Fruit fly (Drosophila melanogaster) whole organism, embryonic: ENCODE results near the gene CHES-1-like.

ENCODE experiments used
- Abd-B ChIP-seq: fragments of 200-800 bp; sonication (Bioruptor generic); optimal IDR thresholded peaks from 2 replicates; lab custom pipeline; 2018; ENCODE audit warnings: missing biosample characterization, mild to moderate bottlenecking, missing genetic modification characterization, moderate library complexity
- Atf6 ChIP-seq: fragments of 200-800 bp; sonication (Bioruptor generic); IDR thresholded peaks from 2 replicates; pipeline ENCODE4 v1.3.6; 2022; ENCODE audit warnings: missing biosample characterization, missing genetic modification characterization
- B-H2 ChIP-seq: fragments of 200-800 bp; sonication (Bioruptor generic); optimal IDR thresholded peaks from 2 replicates; lab custom pipeline; 2018; ENCODE audit warnings: missing biosample characterization, mild to moderate bottlenecking, missing genetic modification characterization
- CG10209 ChIP-seq: fragments of 200-800 bp; sonication (Bioruptor generic); optimal IDR thresholded peaks from 3 replicates; lab custom pipeline; 2017; ENCODE audit warnings: missing biosample characterization, mild to moderate bottlenecking, missing genetic modification characterization, missing genetic modification reagents
- CG11456 ChIP-seq: fragments of 200-800 bp; sonication (Bioruptor generic); IDR thresholded peaks from 3 replicates; pipeline ENCODE4 v1.3.6; 2022; ENCODE audit warnings: missing biosample characterization, missing genetic modification characterization
- CG12299 ChIP-seq: fragments of 200-800 bp; sonication (Bioruptor generic); optimal IDR thresholded peaks from 2 replicates; lab custom pipeline; 2018; ENCODE audit warnings: missing biosample characterization, mild to moderate bottlenecking, missing genetic modification characterization
- CG1233 ChIP-seq: fragments of 200-800 bp; sonication (Bioruptor generic); optimal IDR thresholded peaks from 4 replicates; lab custom pipeline; 2018; ENCODE audit warnings: missing biosample characterization, mild to moderate bottlenecking, missing genetic modification characterization
- CG14014 ChIP-seq: fragments of 200-800 bp; sonication (Bioruptor generic); IDR thresholded peaks from 2 replicates; pipeline ENCODE4 v1.3.6; 2022; ENCODE audit warnings: missing biosample characterization, missing genetic modification characterization
- CG14710 ChIP-seq: fragments of 200-800 bp; sonication (Bioruptor generic); optimal IDR thresholded peaks from 3 replicates; lab custom pipeline; 2019; ENCODE audit warnings: missing biosample characterization, mild to moderate bottlenecking, missing genetic modification characterization, moderate library complexity
- CG15479 ChIP-seq: fragments of 200-800 bp; sonication (Bioruptor generic); optimal IDR thresholded peaks from 3 replicates; lab custom pipeline; 2019; ENCODE audit warnings: missing biosample characterization, mild to moderate bottlenecking, missing genetic modification characterization, moderate library complexity
- CG15514 ChIP-seq: fragments of 200-800 bp; sonication (Bioruptor generic); optimal IDR thresholded peaks from 3 replicates; lab custom pipeline; 2017; ENCODE audit warnings: missing biosample characterization, missing genetic modification characterization, mild to moderate bottlenecking, moderate library complexity, missing genetic modification reagents
- CG17385 ChIP-seq: fragments of 200-800 bp; sonication (Bioruptor generic); optimal IDR thresholded peaks from 3 replicates; lab custom pipeline; 2018; ENCODE audit warnings: missing biosample characterization, mild to moderate bottlenecking, missing genetic modification characterization
- CG2120 ChIP-seq: fragments of 200-800 bp; sonication (Bioruptor generic); optimal IDR thresholded peaks from 3 replicates; lab custom pipeline; 2016; ENCODE audit warnings: missing biosample characterization, missing genetic modification characterization
- CG3065 ChIP-seq: fragments of 200-800 bp; sonication (Bioruptor generic); optimal IDR thresholded peaks from 2 replicates; lab custom pipeline; 2016; ENCODE audit warnings: missing biosample characterization, missing genetic modification characterization
- CG31224 ChIP-seq: fragments of 200-800 bp; sonication (Bioruptor generic); IDR thresholded peaks from 2 replicates; pipeline ENCODE4 v1.3.6; 2022; ENCODE audit warnings: missing biosample characterization, missing genetic modification characterization
- CG32532 ChIP-seq: fragments of 200-800 bp; sonication (Bioruptor generic); IDR thresholded peaks from 2 replicates; pipeline ENCODE4 v1.3.6; 2022; ENCODE audit warnings: missing biosample characterization, missing genetic modification characterization
- CG32772 ChIP-seq: fragments of 200-800 bp; sonication (Bioruptor generic); IDR thresholded peaks from 2 replicates; pipeline ENCODE4 v1.3.6; 2022; ENCODE audit warnings: missing biosample characterization, missing genetic modification characterization
- CG4707 ChIP-seq: fragments of 200-800 bp; sonication (Bioruptor generic); optimal IDR thresholded peaks from 2 replicates; lab custom pipeline; 2018; ENCODE audit warnings: missing biosample characterization, mild to moderate bottlenecking, missing genetic modification characterization, moderate library complexity
- CG6254 ChIP-seq: fragments of 200-800 bp; sonication (Bioruptor generic); optimal IDR thresholded peaks from 3 replicates; lab custom pipeline; 2017; ENCODE audit warnings: mild to moderate bottlenecking, missing biosample characterization, missing genetic modification reagents, missing genetic modification characterization
- CG9215 ChIP-seq: fragments of 200-800 bp; sonication (Bioruptor generic); IDR thresholded peaks from 2 replicates; pipeline ENCODE4 v1.3.6; 2022; ENCODE audit warnings: missing biosample characterization, missing genetic modification characterization
- CG9817 ChIP-seq: fragments of 200-800 bp; sonication (Bioruptor generic); optimal IDR thresholded peaks from 2 replicates; lab custom pipeline; 2018; ENCODE audit warnings: missing biosample characterization, mild to moderate bottlenecking, missing genetic modification characterization, moderate library complexity
- Dbx ChIP-seq: fragments of 200-800 bp; sonication (Bioruptor generic); IDR thresholded peaks from 3 replicates; pipeline ENCODE4 v1.3.6; 2022; ENCODE audit warnings: missing biosample characterization, missing genetic modification characterization
- Deaf1 ChIP-seq: fragments of 200-800 bp; optimal IDR thresholded peaks from 3 replicates; lab custom pipeline; 2019; ENCODE audit warnings: missing biosample characterization, mild to moderate bottlenecking, missing genetic modification characterization, moderate library complexity
- Dek ChIP-seq: fragments of 200-800 bp; sonication (Bioruptor generic); optimal IDR thresholded peaks from 3 replicates; lab custom pipeline; 2019; ENCODE audit warnings: missing biosample characterization, mild to moderate bottlenecking, missing genetic modification characterization, moderate library complexity
- GATAe ChIP-seq: fragments of 200-800 bp; sonication (Bioruptor generic); conservative IDR thresholded peaks from 2 replicates; pipeline ENCODE4 v1.3.6; 2022; ENCODE audit warnings: missing biosample characterization, missing genetic modification characterization
- HHEX ChIP-seq: fragments of 200-800 bp; sonication (Bioruptor generic); optimal IDR thresholded peaks from 3 replicates; lab custom pipeline; 2017; ENCODE audit warnings: missing biosample characterization, mild to moderate bottlenecking, missing genetic modification characterization, missing genetic modification reagents
- HLH4C ChIP-seq: fragments of 200-800 bp; sonication (Bioruptor generic); IDR thresholded peaks from 3 replicates; pipeline ENCODE4 v1.3.6; 2022; ENCODE audit warnings: missing biosample characterization, missing genetic modification characterization; ENCODE audit not compliant: partially characterized antibody
- HLHmδ ChIP-seq: fragments of 200-800 bp; sonication (Bioruptor generic); optimal IDR thresholded peaks from 2 replicates; lab custom pipeline; 2018; ENCODE audit warnings: missing biosample characterization, mild to moderate bottlenecking, missing genetic modification characterization, moderate library complexity
- HmgD ChIP-seq: fragments of 200-800 bp; sonication (Bioruptor generic); optimal IDR thresholded peaks from 3 replicates; lab custom pipeline; 2016; ENCODE audit warnings: missing biosample characterization, missing genetic modification characterization
- Hr51 ChIP-seq, 2 experiments: fragments of 200-800 bp; sonication (Bioruptor generic); optimal IDR thresholded peaks; 2 replicates in 1 of 2; 3 replicates in 1 of 2; lab custom pipeline; 2016 to 2018; ENCODE audit warnings: missing biosample characterization in 2 of 2, missing genetic modification characterization in 2 of 2, mild to moderate bottlenecking in 1 of 2, moderate library complexity in 1 of 2
- MBD-R2 ChIP-seq: fragments of 200-800 bp; sonication (Bioruptor generic); IDR thresholded peaks from 2 replicates; pipeline ENCODE4 v1.3.6; 2022; ENCODE audit warnings: missing biosample characterization, missing genetic modification characterization
- Oli ChIP-seq: fragments of 200-800 bp; sonication (Bioruptor generic); optimal IDR thresholded peaks from 2 replicates; lab custom pipeline; 2018; ENCODE audit warnings: missing biosample characterization, mild to moderate bottlenecking, missing genetic modification characterization, moderate library complexity
- Ptx1 ChIP-seq: fragments of 200-800 bp; sonication (Bioruptor generic); IDR thresholded peaks from 2 replicates; pipeline ENCODE4 v1.3.6; 2022; ENCODE audit warnings: missing biosample characterization, missing genetic modification characterization
- Scr ChIP-seq: fragments of 200-800 bp; sonication (Bioruptor generic); IDR thresholded peaks from 2 replicates; pipeline ENCODE4 v1.3.6; 2022; ENCODE audit warnings: missing biosample characterization, missing genetic modification characterization; ENCODE audit not compliant: partially characterized antibody
- btn ChIP-seq: fragments of 200-800 bp; sonication (Bioruptor generic); optimal IDR thresholded peaks from 2 replicates; lab custom pipeline; 2016; ENCODE audit warnings: missing biosample characterization, missing genetic modification characterization
- fd96Cb ChIP-seq: fragments of 200-800 bp; sonication (Bioruptor generic); optimal IDR thresholded peaks from 2 replicates; lab custom pipeline; 2018; ENCODE audit warnings: missing biosample characterization, mild to moderate bottlenecking, missing genetic modification characterization, moderate library complexity
- gce ChIP-seq: fragments of 200-800 bp; sonication (Bioruptor generic); IDR thresholded peaks from 3 replicates; pipeline ENCODE4 v1.3.6; 2022; ENCODE audit warnings: missing biosample characterization, missing genetic modification characterization
- gcm ChIP-seq: fragments of 200-800 bp; sonication (Bioruptor generic); optimal IDR thresholded peaks from 2 replicates; lab custom pipeline; 2019; ENCODE audit warnings: missing biosample characterization, mild to moderate bottlenecking, missing genetic modification characterization, moderate library complexity
- gsb ChIP-seq: fragments of 200-800 bp; sonication (Bioruptor generic); IDR thresholded peaks from 2 replicates; pipeline ENCODE4 v1.3.6; 2022; ENCODE audit warnings: missing biosample characterization, missing genetic modification characterization
- her ChIP-seq: fragments of 200-800 bp; sonication (Bioruptor generic); optimal IDR thresholded peaks from 2 replicates; lab custom pipeline; 2016; ENCODE audit warnings: missing biosample characterization, missing genetic modification characterization
- lilli ChIP-seq: fragments of 200-800 bp; sonication (Bioruptor generic); optimal IDR thresholded peaks from 3 replicates; lab custom pipeline; 2016; ENCODE audit warnings: missing biosample characterization, missing genetic modification characterization
- prd ChIP-seq, 3 experiments: fragments of >200 bp in 2 of 3; fragments of 200-800 bp in 1 of 3; sonication (Bioruptor generic) in 1 of 3; optimal IDR thresholded peaks in 2 of 3; IDR thresholded peaks in 1 of 3; 2 replicates in 2 of 3; 3 replicates in 1 of 3; pipeline versions ENCODE4 v1.3.6 to Lab custom; 2017 to 2022; ENCODE audit warnings: missing biosample characterization in 1 of 3, missing genetic modification characterization in 1 of 3
- seq ChIP-seq: fragments of 200-800 bp; sonication (Bioruptor generic); IDR thresholded peaks from 2 replicates; pipeline ENCODE4 v1.3.6; 2022; ENCODE audit warnings: missing biosample characterization, missing genetic modification characterization
- ssp ChIP-seq: fragments of 200-800 bp; sonication (Bioruptor generic); IDR thresholded peaks from 2 replicates; pipeline ENCODE4 v1.3.6; 2022; ENCODE audit warnings: missing biosample characterization, missing genetic modification characterization
- stc ChIP-seq: fragments of 200-800 bp; sonication (Bioruptor generic); IDR thresholded peaks from 2 replicates; pipeline ENCODE4 v1.3.6; 2022; ENCODE audit warnings: missing biosample characterization, missing genetic modification characterization
- tgo ChIP-seq: fragments of 200-800 bp; sonication (Bioruptor generic); IDR thresholded peaks from 3 replicates; pipeline ENCODE4 v1.3.6; 2022; ENCODE audit warnings: missing biosample characterization, missing genetic modification characterization

CHES-1-like gene

DNA sequence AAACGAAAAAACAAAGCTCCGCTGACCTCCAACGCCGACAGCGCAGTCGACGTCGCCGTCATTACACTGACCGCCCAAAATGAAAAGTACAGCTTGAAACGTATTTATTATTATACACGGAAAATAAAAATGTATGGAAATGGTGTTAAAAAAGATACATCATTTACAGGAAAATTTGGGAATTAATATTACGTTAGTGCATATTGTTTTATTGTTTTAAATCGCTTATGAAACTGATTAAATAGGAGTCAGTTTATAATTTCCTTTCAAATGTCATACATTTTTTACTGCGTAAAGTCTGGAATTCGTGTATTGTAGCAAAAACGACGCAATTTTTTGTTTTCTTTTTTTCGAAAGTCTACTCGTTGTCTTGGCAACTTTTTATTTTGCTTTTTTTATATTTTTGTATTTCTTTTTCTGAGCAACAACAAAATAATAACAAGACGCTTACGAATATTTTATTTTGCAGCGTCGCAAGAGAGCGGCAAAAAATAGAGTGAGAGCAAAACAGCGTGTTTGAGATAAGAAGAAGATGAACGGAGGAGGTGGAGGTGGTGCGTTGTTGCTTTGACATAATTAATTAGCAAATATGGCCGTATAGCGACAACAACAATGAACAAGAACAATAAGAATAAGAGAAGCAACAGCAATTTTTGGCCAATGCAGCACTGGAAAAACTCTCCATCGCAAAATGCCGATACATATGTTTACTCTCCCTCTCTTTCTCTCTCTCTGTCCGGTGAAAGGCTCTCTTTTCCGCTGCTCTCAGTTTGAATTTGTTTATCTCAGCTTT lies 17.0 kb downstream of the CHES-1-like start (continued):
- TF ChIP-seq CG10209 (GFP tag; lab: Kevin White, UChicago): peak; percentile 75
- TF ChIP-seq gcm (GFP tag; lab: Kevin White, UChicago): peak; percentile 62
- TF ChIP-seq gce (GFP tag; lab: Robert Waterston, UW): no peak
- no peak for TF ChIP-seq CG12299
- TF ChIP-seq Deaf1 (tag; lab: Kevin White, UChicago): peak; percentile 60
- TF ChIP-seq HLH4C (GFP tag; lab: Robert Waterston, UW): no peak
- TF ChIP-seq btn (GFP tag; lab: Kevin White, UChicago): no peak
- TF ChIP-seq CG2120 (GFP tag; lab: Kevin White, UChicago): peak; percentile 89
- TF ChIP-seq Abd-B (GFP tag; lab: Kevin White, UChicago): peak; percentile 58
- TF ChIP-seq HLHmδ (GFP tag; lab: Kevin White, UChicago): no peak
- TF ChIP-seq Scr: no peak
- TF ChIP-seq CG14710 (tag; lab: Kevin White, UChicago): peak; percentile 48
- peak; percentile 78 for TF ChIP-seq Oli (tag; lab: Kevin White, UChicago)
- peak; percentile 53 for TF ChIP-seq her (GFP tag; lab: Kevin White, UChicago)
- TF ChIP-seq CG4707: no peak
- TF ChIP-seq ssp (GFP tag; lab: Robert Waterston, UW): peak; percentile 36
- peak; percentile 56 for TF ChIP-seq GATAe (GFP tag; lab: Robert Waterston, UW)
- TF ChIP-seq, all 482 proteins: peak for 320

DNA sequence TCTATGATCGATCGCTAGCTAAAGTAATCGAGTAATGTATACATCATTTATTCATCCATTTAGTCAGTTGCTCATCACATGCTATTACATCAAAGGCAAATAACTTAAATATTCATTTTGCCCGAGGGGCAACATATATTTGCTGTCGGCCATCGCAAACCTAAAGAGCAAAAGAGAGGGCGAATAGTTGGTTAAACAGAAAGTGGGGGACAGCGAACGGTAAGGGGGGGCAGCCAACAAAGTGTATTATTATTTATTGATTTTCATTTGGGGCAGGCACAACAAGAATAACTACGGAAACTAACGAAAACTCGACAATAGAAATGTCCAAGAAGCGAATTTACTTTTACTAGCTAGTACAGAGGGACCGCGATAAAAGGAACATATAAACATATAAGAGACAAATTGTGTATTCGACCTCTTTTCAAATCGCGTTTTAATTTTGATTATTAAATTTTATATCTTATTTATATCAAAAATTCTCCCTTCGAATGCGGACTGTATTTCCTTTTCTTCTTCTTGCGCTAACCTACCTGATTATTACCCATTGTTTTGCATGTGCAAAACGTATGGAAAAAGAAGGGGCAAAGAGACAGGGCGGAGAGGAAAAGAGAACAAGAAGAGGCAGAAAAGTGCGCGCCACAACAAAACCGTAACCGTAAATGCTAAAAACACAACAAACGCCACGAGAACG lies 17.8 kb downstream of the CHES-1-like start:
- TF ChIP-seq B-H2 (GFP tag; lab: Kevin White, UChicago) (peak; percentile 5), CG9817 (peak; percentile 11), Hr51 (GFP tag; optimal IDR thresholded peaks at IDR 0.05; lab: Kevin White, UChicago) (no peak), CG17385 (peak; percentile 66), CG32532 (GFP tag; lab: Robert Waterston, UW) (peak; percentile 81), seq (GFP tag; lab: Robert Waterston, UW) (no peak), CG14014 (peak; percentile 71), prd (optimal IDR thresholded peaks at IDR 0.05; lab: Kevin White, UChicago) (no peak), prd (GFP tag; IDR thresholded peaks at IDR 0.05; lab: Robert Waterston, UW) (peak; percentile 54), Dbx (peak; percentile 79), stc (GFP tag; lab: Robert Waterston, UW) (peak; percentile 17; the same call in 1 of the 2 replicates), CG15514 (GFP tag; lab: Kevin White, UChicago) (peak; percentile 33), HmgD (GFP tag; lab: Kevin White, UChicago) (no peak), CG6254 (GFP tag; lab: Kevin White, UChicago) (peak; percentile 1), HHEX (GFP tag; lab: Kevin White, UChicago) (peak; percentile 22), Atf6 (GFP tag; lab: Robert Waterston, UW) (peak; percentile 90), CG3065 (GFP tag; lab: Kevin White, UChicago) (no peak), CG32772 (GFP tag; lab: Robert Waterston, UW) (0 out of 2 replicates have a peak, but pooled peaks have one; percentile 15), Ptx1 (GFP tag; lab: Robert Waterston, UW) (peak; percentile 57), CG11456 (GFP tag; lab: Robert Waterston, UW) (peak; percentile 73), MBD-R2 (GFP tag; lab: Robert Waterston, UW) (peak; percentile 44), Dek (peak; percentile 46), gsb (GFP tag; lab: Robert Waterston, UW) (peak; percentile 5; the same call in 1 of the 2 replicates), fd96Cb (tag; lab: Kevin White, UChicago) (peak; percentile 13), CG15479 (no peak), CG31224 (GFP tag; lab: Robert Waterston, UW) (peak; percentile 50; the same call in 1 of the 2 replicates), CG9215 (no peak), tgo (peak; percentile 13; the same call in 1 of the 3 replicates), CG1233 (GFP tag; lab: Kevin White, UChicago) (no peak), lilli (no peak)
